Worm (Caenorhabditis elegans) whole organism, L1 larva: ENCODE measurements around the gene B0496.6.

Source experiments
- C16A3.4 ChIP-seq: fragments of 150-350 bp; optimal IDR thresholded peaks from 2 replicates; lab custom pipeline; 2014; ENCODE audit warnings: missing biosample characterization, missing genetic modification characterization
- C34B4.2 ChIP-seq: sonication (generic microtip); optimal IDR thresholded peaks from 2 replicates; lab custom pipeline; 2017; ENCODE audit warnings: mild to moderate bottlenecking, missing genetic modification characterization, missing compliant biosample characterization
- F16B12.6 ChIP-seq: fragments of 150-350 bp; optimal IDR thresholded peaks from 2 replicates; lab custom pipeline; 2014; ENCODE audit warnings: missing biosample characterization, missing genetic modification characterization
- aha-1 ChIP-seq: fragments of 150-350 bp; optimal IDR thresholded peaks from 2 replicates; lab custom pipeline; 2014; ENCODE audit warnings: missing biosample characterization, missing genetic modification characterization
- aly-2 ChIP-seq: fragments of 150-350 bp; optimal IDR thresholded peaks from 2 replicates; lab custom pipeline; 2014; ENCODE audit warnings: missing biosample characterization, missing genetic modification characterization
- ceh-8 ChIP-seq: fragments of 200-800 bp; sonication (Bioruptor generic); optimal IDR thresholded peaks from 2 replicates; lab custom pipeline; 2018; ENCODE audit warnings: mild to moderate bottlenecking, missing genetic modification characterization, moderate library complexity, missing compliant biosample characterization
- ceh-82 ChIP-seq, 3 experiments: fragments of 150-350 bp in 1 of 3; sonication (generic microtip) in 2 of 3; optimal IDR thresholded peaks; 2 replicates each; lab custom pipeline; 2014 to 2017; ENCODE audit warnings: missing biosample characterization in 3 of 3, missing genetic modification characterization in 3 of 3
- ceh-88 ChIP-seq: fragments of 200-800 bp; sonication (Bioruptor generic); IDR thresholded peaks from 2 replicates; pipeline ENCODE4 v1.3.6; 2022; ENCODE audit warnings: missing genetic modification characterization, missing compliant biosample characterization
- dsc-1 ChIP-seq: sonication (generic microtip); optimal IDR thresholded peaks from 2 replicates; lab custom pipeline; 2016; ENCODE audit warnings: mild to moderate bottlenecking, missing genetic modification characterization, missing compliant biosample characterization
- efl-1 ChIP-seq, 4 experiments: fragments of 150-350 bp; optimal IDR thresholded peaks in 3 of 4; peaks in 1 of 4; 1 replicate in 1 of 4; 2 replicates in 3 of 4; lab custom pipeline; 2014; ENCODE audit warnings: missing biosample characterization in 2 of 4, missing genetic modification characterization in 2 of 4, missing genetic modification reagents in 2 of 4
- egl-27 ChIP-seq, 2 experiments: fragments of 150-350 bp in 1 of 2; sonication (generic microtip); optimal IDR thresholded peaks; 3 replicates each; lab custom pipeline; 2017 to 2018; ENCODE audit warnings: missing biosample characterization in 2 of 2, missing genetic modification characterization in 2 of 2, missing genetic modification reagents in 2 of 2
- elt-2 ChIP-seq: sonication (generic microtip); optimal IDR thresholded peaks from 2 replicates; lab custom pipeline; 2016; ENCODE audit warnings: missing genetic modification characterization, mild to moderate bottlenecking, inconsistent platforms, missing compliant biosample characterization, missing genetic modification reagents
- ets-5 ChIP-seq: fragments of 200-800 bp; sonication (Bioruptor generic); IDR thresholded peaks from 2 replicates; pipeline ENCODE4 v1.3.6; 2022; ENCODE audit warnings: missing genetic modification characterization, missing compliant biosample characterization
- fkh-10 ChIP-seq: sonication (generic microtip); optimal IDR thresholded peaks from 2 replicates; lab custom pipeline; 2017; ENCODE audit warnings: missing biosample characterization, missing genetic modification reagents, missing genetic modification characterization
- fkh-4 ChIP-seq: sonication (generic microtip); optimal IDR thresholded peaks from 2 replicates; lab custom pipeline; 2016; ENCODE audit warnings: missing compliant biosample characterization, missing genetic modification characterization, borderline replicate concordance
- fkh-8 ChIP-seq: sonication (generic microtip); optimal IDR thresholded peaks from 2 replicates; lab custom pipeline; 2016; ENCODE audit warnings: mild to moderate bottlenecking, missing genetic modification characterization, missing compliant biosample characterization
- fos-1 ChIP-seq: fragments of 150-350 bp; optimal IDR thresholded peaks from 2 replicates; lab custom pipeline; 2014; ENCODE audit warnings: missing biosample characterization, missing genetic modification characterization
- hlh-17 ChIP-seq: fragments of 200-800 bp; sonication (Bioruptor generic); optimal IDR thresholded peaks from 2 replicates; lab custom pipeline; 2018; ENCODE audit warnings: missing genetic modification characterization, mild to moderate bottlenecking, missing compliant biosample characterization, moderate library complexity, borderline replicate concordance
- hlh-4 ChIP-seq: sonication (generic microtip); optimal IDR thresholded peaks from 2 replicates; lab custom pipeline; 2016; ENCODE audit warnings: mild to moderate bottlenecking, missing genetic modification characterization, missing compliant biosample characterization
- irx-1 ChIP-seq: sonication (generic microtip); optimal IDR thresholded peaks from 2 replicates; lab custom pipeline; 2016; ENCODE audit warnings: missing genetic modification characterization, missing compliant biosample characterization
- isw-1 ChIP-seq: fragments of 200-800 bp; sonication (Bioruptor generic); IDR thresholded peaks from 2 replicates; pipeline ENCODE4 v1.3.6; 2022; ENCODE audit warnings: missing genetic modification characterization, missing compliant biosample characterization
- jun-1 ChIP-seq: fragments of 150-350 bp; optimal IDR thresholded peaks from 2 replicates; lab custom pipeline; 2014; ENCODE audit warnings: missing biosample characterization, missing genetic modification reagents, missing genetic modification characterization
- lin-15B ChIP-seq: fragments of 150-350 bp; sonication (generic microtip); optimal IDR thresholded peaks from 3 replicates; lab custom pipeline; 2014; ENCODE audit warnings: missing biosample characterization, missing genetic modification characterization
- lin-35 ChIP-seq, 2 experiments: fragments of 150-350 bp; optimal IDR thresholded peaks; 2 replicates each; lab custom pipeline; 2014; ENCODE audit warnings: missing biosample characterization in 2 of 2, missing genetic modification characterization in 2 of 2, missing genetic modification reagents in 2 of 2
- lin-39 ChIP-seq: fragments of 150-350 bp; optimal IDR thresholded peaks from 2 replicates; lab custom pipeline; 2014; ENCODE audit warnings: missing biosample characterization, missing genetic modification reagents, missing genetic modification characterization
- lir-3 ChIP-seq: sonication (generic microtip); optimal IDR thresholded peaks from 2 replicates; lab custom pipeline; 2016; ENCODE audit warnings: mild to moderate bottlenecking, missing genetic modification characterization, moderate library complexity, missing compliant biosample characterization; ENCODE audit not compliant: poor library complexity
- lsy-2 ChIP-seq, 2 experiments: fragments of 150-350 bp; optimal IDR thresholded peaks; 2 replicates each; lab custom pipeline; 2014; ENCODE audit warnings: missing biosample characterization in 2 of 2, missing genetic modification characterization in 2 of 2
- mab-9 ChIP-seq: fragments of 200-800 bp; sonication (Bioruptor generic); IDR thresholded peaks from 2 replicates; pipeline ENCODE4 v1.3.6; 2022; ENCODE audit warnings: missing genetic modification reagents, missing genetic modification characterization, missing compliant biosample characterization
- mdl-1 ChIP-seq, 2 experiments: fragments of 150-350 bp; optimal IDR thresholded peaks; 2 replicates each; lab custom pipeline; 2014 to 2017; ENCODE audit warnings: missing biosample characterization in 2 of 2, missing genetic modification characterization in 2 of 2, inconsistent platforms in 1 of 2
- mef-2 ChIP-seq: fragments of 150-350 bp; optimal IDR thresholded peaks from 2 replicates; lab custom pipeline; 2014; ENCODE audit warnings: missing biosample characterization, missing genetic modification characterization
- mep-1 ChIP-seq: fragments of 150-350 bp; optimal IDR thresholded peaks from 2 replicates; lab custom pipeline; 2014; ENCODE audit warnings: missing biosample characterization, missing genetic modification characterization
- nhr-11 ChIP-seq: fragments of 150-350 bp; optimal IDR thresholded peaks from 2 replicates; lab custom pipeline; 2014; ENCODE audit warnings: missing biosample characterization, missing genetic modification characterization
- nhr-12 ChIP-seq: sonication (generic microtip); optimal IDR thresholded peaks from 2 replicates; lab custom pipeline; 2017; ENCODE audit warnings: missing biosample characterization, missing genetic modification characterization
- nhr-19 ChIP-seq: fragments of 200-800 bp; sonication (Bioruptor generic); conservative IDR thresholded peaks from 2 replicates; pipeline ENCODE4 v1.3.6; 2022; ENCODE audit warnings: missing genetic modification characterization, missing compliant biosample characterization
- nhr-77 ChIP-seq: fragments of 150-350 bp; optimal IDR thresholded peaks from 2 replicates; lab custom pipeline; 2014; ENCODE audit warnings: missing biosample characterization, missing genetic modification characterization
- nhr-84 ChIP-seq: sonication (generic microtip); optimal IDR thresholded peaks from 2 replicates; lab custom pipeline; 2017; ENCODE audit warnings: missing biosample characterization, missing genetic modification characterization
- nhr-85 ChIP-seq: sonication (generic microtip); peaks from one replicate; lab custom pipeline; 2016; ENCODE audit warnings: missing genetic modification characterization, inconsistent platforms, missing compliant biosample characterization
- nhr-90 ChIP-seq: sonication (generic microtip); optimal IDR thresholded peaks from 2 replicates; lab custom pipeline; 2016; ENCODE audit warnings: mild to moderate bottlenecking, missing genetic modification characterization, missing compliant biosample characterization; ENCODE audit not compliant: poor library complexity
- pag-3 ChIP-seq: sonication (generic microtip); optimal IDR thresholded peaks from 2 replicates; lab custom pipeline; 2017; ENCODE audit warnings: missing genetic modification characterization, mild to moderate bottlenecking, missing compliant biosample characterization, antibody characterized with exemption, borderline replicate concordance; ENCODE audit not compliant: insufficient read depth
- pax-3 ChIP-seq: fragments of 200-800 bp; sonication (Bioruptor generic); optimal IDR thresholded peaks from 2 replicates; lab custom pipeline; 2018; ENCODE audit warnings: mild to moderate bottlenecking, missing genetic modification characterization, moderate library complexity, missing compliant biosample characterization
- rnt-1 ChIP-seq: sonication (generic microtip); optimal IDR thresholded peaks from 2 replicates; lab custom pipeline; 2016; ENCODE audit warnings: mild to moderate bottlenecking, missing genetic modification characterization, moderate library complexity, missing compliant biosample characterization
- skn-1 ChIP-seq: fragments of 150-350 bp; optimal IDR thresholded peaks from 2 replicates; lab custom pipeline; 2014; ENCODE audit warnings: missing biosample characterization, missing genetic modification characterization
- sptf-1 ChIP-seq: fragments of 150-350 bp; optimal IDR thresholded peaks from 2 replicates; lab custom pipeline; 2014; ENCODE audit warnings: missing biosample characterization, missing genetic modification characterization
- sup-37 ChIP-seq: fragments of 200-800 bp; sonication (Bioruptor generic); optimal IDR thresholded peaks from 2 replicates; lab custom pipeline; 2018; ENCODE audit warnings: mild to moderate bottlenecking, missing genetic modification characterization, missing compliant biosample characterization
- tbx-2 ChIP-seq: sonication (generic microtip); optimal IDR thresholded peaks from 2 replicates; lab custom pipeline; 2016; ENCODE audit warnings: missing genetic modification characterization, missing compliant biosample characterization
- tlp-1 ChIP-seq: fragments of 150-350 bp; optimal IDR thresholded peaks from 2 replicates; lab custom pipeline; 2014; ENCODE audit warnings: missing biosample characterization, missing genetic modification characterization
- unc-30 ChIP-seq: sonication (generic microtip); optimal IDR thresholded peaks from 2 replicates; lab custom pipeline; 2017; ENCODE audit warnings: missing biosample characterization, missing genetic modification characterization
- unc-86 ChIP-seq: sonication (generic microtip); optimal IDR thresholded peaks from 2 replicates; lab custom pipeline; 2016; ENCODE audit warnings: missing genetic modification characterization, missing compliant biosample characterization
- zag-1 ChIP-seq: fragments of 150-350 bp; optimal IDR thresholded peaks from 2 replicates; lab custom pipeline; 2014; ENCODE audit warnings: missing biosample characterization, missing genetic modification characterization
- zip-4 ChIP-seq: fragments of 200-800 bp; sonication (Bioruptor generic); optimal IDR thresholded peaks from 2 replicates; lab custom pipeline; 2018; ENCODE audit warnings: mild to moderate bottlenecking, missing genetic modification characterization, moderate library complexity, missing compliant biosample characterization
- ztf-11 ChIP-seq, 2 experiments: sonication (generic microtip); optimal IDR thresholded peaks; 2 replicates each; lab custom pipeline; 2016 to 2017; ENCODE audit warnings: missing genetic modification characterization in 2 of 2, missing biosample characterization in 1 of 2, missing compliant biosample characterization in 1 of 2
- ztf-4 ChIP-seq: fragments of 150-350 bp; optimal IDR thresholded peaks from 2 replicates; lab custom pipeline; 2014; ENCODE audit warnings: missing biosample characterization, missing genetic modification characterization

B0496.6 gene

ce11 chrIV:7400502-7401118 is 18.3 kb upstream of the B0496.6 start (continued):
- TF ChIP-seq mab-9 (GFP tag; lab: Robert Waterston, UW) (no peak), lir-3 (no peak), dsc-1 (tag; lab: Kevin White, UChicago) (peak; percentile 39), unc-86 (tag; lab: Kevin White, UChicago) (peak; percentile 40), skn-1 (tag; lab: Kevin White, UChicago) (peak; percentile 33), aly-2 (tag; lab: Kevin White, UChicago) (no peak), zip-4 (GFP tag; lab: Kevin White, UChicago) (no peak), F16B12.6 (tag; lab: Kevin White, UChicago) (no peak), irx-1 (tag; lab: Kevin White, UChicago) (no peak), ceh-82 (tag; optimal IDR thresholded peaks at IDR 0.05; lab: Kevin White, UChicago) (peak in 1 of 3 experiments; percentile 39), ztf-11 (tag; optimal IDR thresholded peaks at IDR 0.05; lab: Kevin White, UChicago) (no peak), ceh-88 (GFP tag; lab: Robert Waterston, UW) (no peak), ets-5 (GFP tag; lab: Robert Waterston, UW) (no peak), lin-15B (tag; lab: Kevin White, UChicago) (no peak), mdl-1 (tag; optimal IDR thresholded peaks at IDR 0.05; lab: Kevin White, UChicago) (no peak), C16A3.4 (tag; lab: Kevin White, UChicago) (no peak), lin-35 (GFP tag; optimal IDR thresholded peaks at IDR 0.05; lab: Kevin White, UChicago) (no peak), mep-1 (no peak), nhr-90 (tag; lab: Kevin White, UChicago) (no peak), nhr-77 (tag; lab: Kevin White, UChicago) (no peak), pax-3 (no peak), hlh-17 (GFP tag; lab: Kevin White, UChicago) (no peak), aha-1 (tag; lab: Kevin White, UChicago) (no peak), fkh-10 (GFP tag; lab: Kevin White, UChicago) (peak; percentile 58), sptf-1 (tag; lab: Kevin White, UChicago) (no peak), tbx-2 (tag; lab: Kevin White, UChicago) (no peak), sup-37 (GFP tag; lab: Kevin White, UChicago) (no peak), nhr-19 (GFP tag; lab: Robert Waterston, UW) (no peak), nhr-12 (tag; lab: Kevin White, UChicago) (no peak), pag-3 (tag; lab: Kevin White, UChicago) (no peak), mef-2 (no peak), nhr-85 (tag; lab: Kevin White, UChicago) (no peak), hlh-4 (tag; lab: Kevin White, UChicago) (no peak), ztf-4 (tag; lab: Kevin White, UChicago) (no peak), C34B4.2 (tag; lab: Kevin White, UChicago) (no peak), isw-1 (no peak), ceh-8 (no peak), lin-39 (tag; lab: Kevin White, UChicago) (no peak), egl-27 (tag; optimal IDR thresholded peaks at IDR 0.05; lab: Kevin White, UChicago) (no peak), rnt-1 (tag; lab: Kevin White, UChicago) (peak; percentile 35), unc-30 (tag; lab: Kevin White, UChicago) (no peak), tlp-1 (tag; lab: Kevin White, UChicago) (no peak), nhr-84 (tag; lab: Kevin White, UChicago) (no peak), nhr-11 (tag; lab: Kevin White, UChicago) (no peak), zag-1 (tag; lab: Kevin White, UChicago) (no peak), fkh-4 (no peak), lsy-2 (tag; optimal IDR thresholded peaks at IDR 0.05; lab: Kevin White, UChicago) (peak in 1 of 2 experiments; percentile 14), jun-1 (no peak), efl-1 (optimal IDR thresholded peaks at IDR 0.05; lab: Kevin White, UChicago) (no peak), efl-1 (GFP tag; optimal IDR thresholded peaks at IDR 0.05 in 1 of 2; lab: Kevin White, UChicago) (no peak), fkh-8 (tag; lab: Kevin White, UChicago) (no peak), fos-1 (tag; lab: Kevin White, UChicago) (no peak), elt-2 (tag; lab: Kevin White, UChicago) (no peak)
